Worm (Caenorhabditis elegans) whole organism, midembryonic: Measurements from ENCODE around the gene C05C8.8.

Experiments used
- T22C8.4 ChIP-seq: fragments of 200-800 bp; sonication (Bioruptor generic); IDR thresholded peaks from 2 replicates; pipeline ENCODE4 v1.3.6; 2022; ENCODE audit warnings: missing genetic modification characterization, missing compliant biosample characterization
- cog-1 ChIP-seq: sonication (generic microtip); optimal IDR thresholded peaks from 2 replicates; lab custom pipeline; 2016; ENCODE audit warnings: missing genetic modification characterization, missing compliant biosample characterization
- flt-1 ChIP-seq: fragments of 200-800 bp; sonication (Bioruptor generic); IDR thresholded peaks from 2 replicates; pipeline ENCODE4 v1.3.6; 2022; ENCODE audit warnings: missing genetic modification characterization, missing compliant biosample characterization
- klf-2 ChIP-seq: fragments of 200-800 bp; sonication (Bioruptor generic); conservative IDR thresholded peaks from 2 replicates; pipeline ENCODE4 v1.3.6; 2022; ENCODE audit warnings: missing genetic modification reagents, missing genetic modification characterization, missing compliant biosample characterization
- med-1 ChIP-seq: sonication (generic microtip); optimal IDR thresholded peaks from 2 replicates; lab custom pipeline; 2017; ENCODE audit warnings: missing genetic modification characterization, mild to moderate bottlenecking, missing compliant biosample characterization, antibody characterized with exemption, missing genetic modification reagents; ENCODE audit not compliant: insufficient read depth
- ref-1 ChIP-seq: fragments of 200-800 bp; sonication (Bioruptor generic); conservative IDR thresholded peaks from 2 replicates; pipeline ENCODE4 v1.3.6; 2022; ENCODE audit warnings: missing genetic modification reagents, missing genetic modification characterization, missing compliant biosample characterization
- tab-1 ChIP-seq: fragments of 200-800 bp; sonication (Bioruptor generic); IDR thresholded peaks from 2 replicates; pipeline ENCODE4 v1.3.6; 2022; ENCODE audit warnings: missing genetic modification characterization, missing compliant biosample characterization
- ztf-23 ChIP-seq: fragments of 200-800 bp; sonication (Bioruptor generic); IDR thresholded peaks from 2 replicates; pipeline ENCODE4 v1.3.6; 2022; ENCODE audit warnings: missing genetic modification reagents, missing genetic modification characterization, missing compliant biosample characterization
- ztf-29 ChIP-seq: fragments of 200-800 bp; sonication (Bioruptor generic); IDR thresholded peaks from 2 replicates; pipeline ENCODE4 v1.3.6; 2022; ENCODE audit warnings: missing genetic modification reagents, missing genetic modification characterization, missing compliant biosample characterization

Gene C05C8.8

ce11 chrV:7220973-7221519, 33.9 kb downstream of the C05C8.8 start, which contains the start of the genes C13F10.8, C13F10.6 and kxd-1:
TSS of gene C13F10.8 (minus strand) at chrV:7221023.
TSS of gene C13F10.6 (minus strand) at chrV:7221039.
TSS of gene kxd-1 (plus strand) at chrV:7221469.
- TF ChIP-seq T22C8.4 (GFP tag; lab: Robert Waterston, UW) (no peak), ztf-29 (GFP tag; lab: Robert Waterston, UW) (no peak), med-1 (GFP tag; lab: Kevin White, UChicago) (no peak), klf-2 (GFP tag; lab: Robert Waterston, UW) (no peak), flt-1 (GFP tag; lab: Robert Waterston, UW) (no peak), ref-1 (GFP tag; lab: Robert Waterston, UW) (no peak), cog-1 (tag; lab: Kevin White, UChicago) (no peak), ztf-23 (GFP tag; lab: Robert Waterston, UW) (no peak), tab-1 (GFP tag; lab: Robert Waterston, UW) (no peak)

DNA sequence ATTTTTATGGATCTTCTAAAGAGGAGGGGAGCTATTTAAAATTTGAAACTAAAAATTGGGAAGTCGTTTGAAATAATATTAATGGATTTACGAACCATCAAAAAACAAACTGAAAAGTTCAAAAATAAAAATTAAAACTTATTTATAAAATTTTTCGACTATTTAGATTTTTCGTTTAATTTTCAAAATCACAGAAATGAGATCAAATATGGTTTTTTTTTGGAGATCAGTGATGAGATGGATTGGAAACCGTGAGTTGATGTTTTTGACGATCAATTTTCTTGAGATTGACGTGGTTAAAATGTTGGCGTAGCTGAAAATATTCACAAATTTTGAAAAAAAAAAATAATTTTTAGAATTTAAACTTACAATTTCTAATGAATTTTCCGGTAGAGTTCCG, 36.0 kb downstream of the C05C8.8 start, which contains the start of gene C13F10.5:
C13F10.5 (minus strand) TSS at position 101 of the 400 bp plus-strand sequence.
- TF ChIP-seq tab-1 (GFP tag; lab: Robert Waterston, UW) (no peak), ztf-23 (GFP tag; lab: Robert Waterston, UW) (no peak), klf-2 (GFP tag; lab: Robert Waterston, UW) (no peak), ref-1 (GFP tag; lab: Robert Waterston, UW) (no peak), med-1 (GFP tag; lab: Kevin White, UChicago) (no peak), ztf-29 (GFP tag; lab: Robert Waterston, UW) (no peak), T22C8.4 (GFP tag; lab: Robert Waterston, UW) (no peak), cog-1 (tag; lab: Kevin White, UChicago) (no peak), flt-1 (GFP tag; lab: Robert Waterston, UW) (no peak)

- no peak for TF ChIP-seq T22C8.4 (GFP tag; lab: Robert Waterston, UW)
- no peak for TF ChIP-seq klf-2 (GFP tag; lab: Robert Waterston, UW)
- no peak for TF ChIP-seq med-1 (GFP tag; lab: Kevin White, UChicago)
- no peak for TF ChIP-seq ztf-29 (GFP tag; lab: Robert Waterston, UW)
- no peak for TF ChIP-seq ztf-23 (GFP tag; lab: Robert Waterston, UW)
- TF ChIP-seq cog-1 (tag; lab: Kevin White, UChicago) = no peak
- TF ChIP-seq ref-1 (GFP tag; lab: Robert Waterston, UW) = no peak
- TF ChIP-seq flt-1 (GFP tag; lab: Robert Waterston, UW) = no peak
These were observed 39.0 kb downstream of the C05C8.8 start for ce11 chrV:7216016-7216415.

- no peak for TF ChIP-seq T22C8.4 (GFP tag; lab: Robert Waterston, UW)
- no peak for TF ChIP-seq flt-1 (GFP tag; lab: Robert Waterston, UW)
These were observed 40.2 kb downstream of the C05C8.8 start, which contains the start of gene soap-1 for ce11 chrV:7214802-7215201. TSS of gene soap-1 (minus strand) at chrV:7214902.

ce11 chrV:7209001-7209400, 46.0 kb downstream of the C05C8.8 start:
- no peak for TF ChIP-seq klf-2 (GFP tag; lab: Robert Waterston, UW)
- TF ChIP-seq ztf-23 (GFP tag; lab: Robert Waterston, UW) = no peak
- TF ChIP-seq ref-1 (GFP tag; lab: Robert Waterston, UW) = no peak
- TF ChIP-seq med-1 (GFP tag; lab: Kevin White, UChicago) = no peak
- no peak for TF ChIP-seq flt-1 (GFP tag; lab: Robert Waterston, UW)
